Worm (Caenorhabditis elegans) whole organism, mixed stage, embryonic: ENCODE measurements around the gene hlh-15.

Experiments
- M03D4.4 ChIP-seq: sonication (generic microtip); optimal IDR thresholded peaks from 2 replicates; lab custom pipeline; 2017; ENCODE audit warnings: mild to moderate bottlenecking, missing genetic modification characterization, missing compliant biosample characterization
- bed-3 ChIP-seq: fragments of 200-800 bp; sonication (Bioruptor generic); optimal IDR thresholded peaks from 3 replicates; lab custom pipeline; 2018; ENCODE audit warnings: mild to moderate bottlenecking, missing genetic modification characterization, moderate library complexity, missing compliant biosample characterization
- blmp-1 ChIP-seq: fragments of 150-350 bp; optimal IDR thresholded peaks from 2 replicates; lab custom pipeline; 2014; ENCODE audit warnings: missing biosample characterization, missing genetic modification characterization
- ceh-39 ChIP-seq: fragments of 150-350 bp; optimal IDR thresholded peaks from 2 replicates; lab custom pipeline; 2014; ENCODE audit warnings: missing biosample characterization, missing genetic modification characterization
- ceh-83 ChIP-seq: fragments of 200-800 bp; sonication (Bioruptor generic); optimal IDR thresholded peaks from 2 replicates; lab custom pipeline; 2018; ENCODE audit warnings: mild to moderate bottlenecking, missing genetic modification characterization, missing compliant biosample characterization
- ces-1 ChIP-seq: fragments of 150-350 bp; optimal IDR thresholded peaks from 2 replicates; lab custom pipeline; 2014; ENCODE audit warnings: missing biosample characterization, missing genetic modification reagents, missing genetic modification characterization
- cnd-1 ChIP-seq: fragments of 200-800 bp; sonication (Bioruptor generic); optimal IDR thresholded peaks from 2 replicates; lab custom pipeline; 2018; ENCODE audit warnings: mild to moderate bottlenecking, missing genetic modification characterization, missing compliant biosample characterization
- drap-1 ChIP-seq: fragments of 200-800 bp; sonication (Bioruptor generic); optimal IDR thresholded peaks from 3 replicates; lab custom pipeline; 2018; ENCODE audit warnings: mild to moderate bottlenecking, missing genetic modification characterization, missing compliant biosample characterization
- elt-1 ChIP-seq: sonication (generic microtip); optimal IDR thresholded peaks from 2 replicates; lab custom pipeline; 2017; ENCODE audit warnings: missing genetic modification characterization, mild to moderate bottlenecking, missing compliant biosample characterization, antibody characterized with exemption, moderate library complexity, borderline replicate concordance; ENCODE audit not compliant: insufficient read depth
- elt-3 ChIP-seq: fragments of 150-350 bp; optimal IDR thresholded peaks from 2 replicates; lab custom pipeline; 2014; ENCODE audit warnings: missing biosample characterization, missing genetic modification characterization
- flh-1 ChIP-seq: fragments of 200-800 bp; sonication (Bioruptor generic); optimal IDR thresholded peaks from 2 replicates; lab custom pipeline; 2018; ENCODE audit warnings: mild to moderate bottlenecking, missing genetic modification characterization, moderate library complexity, missing compliant biosample characterization
- ham-2 ChIP-seq: fragments of 200-800 bp; sonication (Bioruptor generic); optimal IDR thresholded peaks from 2 replicates; lab custom pipeline; 2018; ENCODE audit warnings: mild to moderate bottlenecking, missing genetic modification characterization, missing compliant biosample characterization
- hlh-1 ChIP-seq: fragments of 150-350 bp; optimal IDR thresholded peaks from 2 replicates; lab custom pipeline; 2014; ENCODE audit warnings: missing biosample characterization, missing genetic modification reagents, missing genetic modification characterization
- lin-32 ChIP-seq: fragments of 200-800 bp; sonication (Bioruptor generic); optimal IDR thresholded peaks from 2 replicates; lab custom pipeline; 2018; ENCODE audit warnings: mild to moderate bottlenecking, missing genetic modification characterization, missing compliant biosample characterization
- lsy-2 ChIP-seq: fragments of 150-350 bp; optimal IDR thresholded peaks from 2 replicates; lab custom pipeline; 2014; ENCODE audit warnings: missing biosample characterization, missing genetic modification characterization
- mab-5 ChIP-seq: fragments of 150-350 bp; optimal IDR thresholded peaks from 2 replicates; lab custom pipeline; 2014; ENCODE audit warnings: missing biosample characterization, missing genetic modification characterization
- mep-1 ChIP-seq: fragments of 150-350 bp; optimal IDR thresholded peaks from 2 replicates; lab custom pipeline; 2017; ENCODE audit warnings: missing biosample characterization, missing genetic modification reagents, missing genetic modification characterization, inconsistent platforms
- mls-2 ChIP-seq: sonication (generic microtip); optimal IDR thresholded peaks from 2 replicates; lab custom pipeline; 2016; ENCODE audit warnings: mild to moderate bottlenecking, missing genetic modification characterization, moderate library complexity, missing compliant biosample characterization
- nhr-12 ChIP-seq: fragments of 150-350 bp; optimal IDR thresholded peaks from 2 replicates; lab custom pipeline; 2014; ENCODE audit warnings: missing biosample characterization, missing genetic modification characterization
- nhr-2 ChIP-seq: fragments of 150-350 bp; optimal IDR thresholded peaks from 2 replicates; lab custom pipeline; 2014; ENCODE audit warnings: missing biosample characterization, missing genetic modification characterization
- nhr-237 ChIP-seq: fragments of 150-350 bp; optimal IDR thresholded peaks from 2 replicates; lab custom pipeline; 2014; ENCODE audit warnings: missing biosample characterization, missing genetic modification characterization
- pha-4 ChIP-seq: fragments of 150-350 bp; optimal IDR thresholded peaks from 2 replicates; lab custom pipeline; 2018; ENCODE audit warnings: missing biosample characterization, missing genetic modification reagents, missing genetic modification characterization
- sem-2 ChIP-seq: fragments of 200-800 bp; sonication (Bioruptor generic); optimal IDR thresholded peaks from 2 replicates; lab custom pipeline; 2018; ENCODE audit warnings: mild to moderate bottlenecking, missing genetic modification characterization, missing compliant biosample characterization
- snpc-4 ChIP-seq: fragments of 150-350 bp; optimal IDR thresholded peaks from 2 replicates; lab custom pipeline; 2014; ENCODE audit warnings: missing biosample characterization, missing genetic modification characterization
- sptf-1 ChIP-seq: sonication (generic microtip); optimal IDR thresholded peaks from 2 replicates; lab custom pipeline; 2017; ENCODE audit warnings: mild to moderate bottlenecking, missing genetic modification characterization, moderate library complexity, missing compliant biosample characterization
- tbx-8 ChIP-seq: fragments of 200-800 bp; sonication (Bioruptor generic); optimal IDR thresholded peaks from 2 replicates; lab custom pipeline; 2018; ENCODE audit warnings: mild to moderate bottlenecking, missing genetic modification characterization, moderate library complexity, missing compliant biosample characterization
- unc-120 ChIP-seq: sonication (generic microtip); optimal IDR thresholded peaks from 2 replicates; lab custom pipeline; 2017; ENCODE audit warnings: missing genetic modification characterization, missing compliant biosample characterization; ENCODE audit not compliant: poor library complexity, severe bottlenecking
- unc-39 ChIP-seq: fragments of 150-350 bp; optimal IDR thresholded peaks from 2 replicates; lab custom pipeline; 2014; ENCODE audit warnings: missing biosample characterization, missing genetic modification characterization
- unc-62 ChIP-seq: fragments of 150-350 bp; optimal IDR thresholded peaks from 2 replicates; lab custom pipeline; 2014; ENCODE audit warnings: missing biosample characterization, missing genetic modification reagents, missing genetic modification characterization
- zip-8 ChIP-seq: fragments of 150-350 bp; optimal IDR thresholded peaks from 2 replicates; lab custom pipeline; 2014; ENCODE audit warnings: missing biosample characterization, missing genetic modification characterization

Gene hlh-15

ce11 chrX:2413277-2413676 is at the start of gene hlh-15:
TSS of gene hlh-15 (minus strand) at chrX:2413377.
- TF ChIP-seq elt-1 (tag; lab: Kevin White, UChicago) (no peak), nhr-12 (tag; lab: Kevin White, UChicago) (no peak), unc-62 (no peak), drap-1 (GFP tag; lab: Kevin White, UChicago) (no peak), ceh-39 (tag; lab: Kevin White, UChicago) (no peak), elt-3 (no peak), hlh-1 (no peak), lin-32 (GFP tag; lab: Kevin White, UChicago) (no peak)

ce11 chrX:2461742-2462141 is 48.6 kb upstream of the hlh-15 start:
- TF ChIP-seq lsy-2 (tag; lab: Kevin White, UChicago) (no peak), nhr-12 (tag; lab: Kevin White, UChicago) (no peak), flh-1 (GFP tag; lab: Kevin White, UChicago) (no peak), snpc-4 (no peak), ham-2 (GFP tag; lab: Kevin White, UChicago) (no peak), sem-2 (GFP tag; lab: Kevin White, UChicago) (no peak), mab-5 (tag; lab: Kevin White, UChicago) (no peak), blmp-1 (tag; lab: Kevin White, UChicago) (no peak), lin-32 (GFP tag; lab: Kevin White, UChicago) (no peak), ces-1 (no peak), nhr-237 (tag; lab: Kevin White, UChicago) (no peak), elt-3 (no peak), zip-8 (tag; lab: Kevin White, UChicago) (no peak), unc-120 (tag; lab: Kevin White, UChicago) (no peak), bed-3 (GFP tag; lab: Kevin White, UChicago) (no peak), nhr-2 (no peak), tbx-8 (no peak)

DNA sequence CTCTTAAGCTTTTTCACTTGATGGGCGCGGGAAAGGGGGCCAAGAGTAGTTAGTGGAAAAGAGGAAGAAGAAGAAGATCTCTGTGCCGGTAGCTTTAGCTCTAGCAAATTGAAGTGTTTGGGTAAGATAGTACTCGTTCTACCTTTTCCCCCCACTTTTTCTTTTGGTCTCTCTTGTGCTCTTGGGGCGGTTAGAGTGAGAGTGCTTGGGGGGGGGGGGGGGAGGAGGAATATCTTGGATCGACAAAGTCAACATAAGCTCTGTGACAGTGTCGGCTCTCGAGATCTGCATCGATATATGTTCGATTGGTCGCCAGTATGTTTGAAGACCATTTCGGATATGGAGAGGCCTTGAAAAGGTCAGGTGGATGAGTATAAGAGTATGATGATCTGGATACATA is 46.6 kb upstream of the hlh-15 start, which contains the start of gene fox-1:
fox-1 (minus strand) TSS at position 101 of the 400 bp plus-strand sequence.
- TF ChIP-seq sptf-1 (tag; lab: Kevin White, UChicago) (peak; percentile 16), M03D4.4 (tag; lab: Kevin White, UChicago) (peak; percentile 1), pha-4 (tag; lab: Kevin White, UChicago) (no peak)

DNA sequence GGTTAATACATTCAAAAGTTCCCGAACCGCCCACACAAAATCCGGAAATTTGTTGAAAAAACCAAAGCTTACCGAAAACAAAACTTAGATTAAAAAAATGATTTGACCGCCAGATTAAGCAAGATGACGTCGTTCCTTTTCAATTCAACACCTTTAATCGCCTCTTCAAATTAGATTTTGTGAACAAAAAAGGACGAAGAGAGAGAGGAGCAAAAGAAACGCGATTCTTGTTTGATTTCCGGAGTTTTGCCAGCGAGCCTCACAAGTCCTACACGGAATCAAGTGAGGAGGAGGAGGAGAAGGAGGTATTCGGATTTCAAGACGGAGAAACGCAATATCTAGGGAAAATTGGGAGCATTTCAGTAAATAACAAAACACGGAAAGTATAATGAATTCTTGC is 44.3 kb upstream of the hlh-15 start:
- TF ChIP-seq elt-3: no peak
- no peak for TF ChIP-seq cnd-1 (tag; lab: Kevin White, UChicago)
- TF ChIP-seq snpc-4: no peak
- no peak for TF ChIP-seq lin-32 (GFP tag; lab: Kevin White, UChicago)

ce11 chrX:2456141-2456540 is 43.0 kb upstream of the hlh-15 start:
- no peak for TF ChIP-seq mep-1 (tag; lab: Kevin White, UChicago)
- no peak for TF ChIP-seq sptf-1 (tag; lab: Kevin White, UChicago)
- no peak for TF ChIP-seq ceh-83 (GFP tag; lab: Kevin White, UChicago)
- no peak for TF ChIP-seq nhr-12 (tag; lab: Kevin White, UChicago)
- no peak for TF ChIP-seq unc-39
- TF ChIP-seq bed-3 (GFP tag; lab: Kevin White, UChicago): no peak
- no peak for TF ChIP-seq nhr-237 (tag; lab: Kevin White, UChicago)
- no peak for TF ChIP-seq mls-2 (tag; lab: Kevin White, UChicago)
- no peak for TF ChIP-seq tbx-8
- TF ChIP-seq ceh-39 (tag; lab: Kevin White, UChicago): no peak

DNA sequence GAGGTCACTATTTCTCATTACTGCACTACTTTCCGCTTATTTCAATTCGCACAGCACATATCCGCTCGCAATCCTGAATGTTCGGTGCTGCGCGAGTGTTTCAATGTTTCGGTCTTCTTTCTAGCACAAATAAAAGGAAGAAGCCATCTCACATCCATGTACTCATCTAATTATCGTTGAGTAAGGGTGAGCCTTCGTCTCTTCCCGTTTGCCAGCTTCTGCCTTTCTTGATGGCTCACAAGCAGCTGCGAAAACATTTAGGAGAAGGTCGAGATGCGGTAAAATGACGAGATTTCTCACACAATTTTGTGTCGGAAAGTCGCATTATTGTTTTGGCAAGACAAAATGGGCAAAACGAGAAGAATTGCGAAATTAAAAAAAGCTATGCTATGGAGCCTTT is 41.7 kb upstream of the hlh-15 start:
- peak; percentile 91 for TF ChIP-seq ces-1
- no peak for TF ChIP-seq cnd-1 (tag; lab: Kevin White, UChicago)
